Fruit fly (Drosophila melanogaster) whole organism, embryonic: ENCODE results near the gene Decay.
A peak's percentile ranks its signal among the peaks of the same experiment; 100 is the strongest.

Source experiments
- Ada2b ChIP-seq: fragments of 200-800 bp; sonication (Bioruptor generic); IDR thresholded peaks from 2 replicates; pipeline ENCODE4 v1.3.6; 2022; ENCODE audit warnings: missing biosample characterization, missing genetic modification characterization
- Atf6 ChIP-seq: fragments of 200-800 bp; sonication (Bioruptor generic); IDR thresholded peaks from 2 replicates; pipeline ENCODE4 v1.3.6; 2022; ENCODE audit warnings: missing biosample characterization, missing genetic modification characterization
- Awh ChIP-seq: fragments of 200-800 bp; sonication (Bioruptor generic); IDR thresholded peaks from 2 replicates; pipeline ENCODE4, ENCODE4 v1.3.6; 2022; ENCODE audit warnings: missing biosample characterization, missing genetic modification characterization
- Bgb ChIP-seq: fragments of 200-800 bp; sonication (Bioruptor generic); IDR thresholded peaks from 2 replicates; pipeline ENCODE4 v1.3.6; 2022; ENCODE audit warnings: missing biosample characterization, missing genetic modification characterization; ENCODE audit not compliant: partially characterized antibody
- CG10209 ChIP-seq: fragments of 200-800 bp; sonication (Bioruptor generic); optimal IDR thresholded peaks from 3 replicates; lab custom pipeline; 2017; ENCODE audit warnings: missing biosample characterization, mild to moderate bottlenecking, missing genetic modification characterization, missing genetic modification reagents
- CG11695 ChIP-seq: fragments of 200-800 bp; sonication (Bioruptor generic); IDR thresholded peaks from 3 replicates; pipeline ENCODE4 v1.3.6; 2022; ENCODE audit warnings: missing biosample characterization, missing genetic modification characterization
- CG12299 ChIP-seq: fragments of 200-800 bp; sonication (Bioruptor generic); optimal IDR thresholded peaks from 2 replicates; lab custom pipeline; 2018; ENCODE audit warnings: missing biosample characterization, mild to moderate bottlenecking, missing genetic modification characterization
- CG12769 ChIP-seq: fragments of 200-800 bp; sonication (Bioruptor generic); optimal IDR thresholded peaks from 2 replicates; lab custom pipeline; 2019; ENCODE audit warnings: missing biosample characterization, mild to moderate bottlenecking, missing genetic modification characterization, moderate library complexity
- CG13424 ChIP-seq: fragments of 200-800 bp; sonication (Bioruptor generic); optimal IDR thresholded peaks from 2 replicates; lab custom pipeline; 2019; ENCODE audit warnings: missing biosample characterization, mild to moderate bottlenecking, missing genetic modification characterization, moderate library complexity
- CG14667 ChIP-seq: fragments of 200-800 bp; sonication (Bioruptor generic); IDR thresholded peaks from 2 replicates; pipeline ENCODE4 v1.3.6; 2022; ENCODE audit warnings: missing biosample characterization, missing genetic modification characterization
- CG15269 ChIP-seq: fragments of 200-800 bp; sonication (Bioruptor generic); optimal IDR thresholded peaks from 2 replicates; lab custom pipeline; 2018; ENCODE audit warnings: missing biosample characterization, mild to moderate bottlenecking, missing genetic modification characterization, moderate library complexity
- CG15514 ChIP-seq: fragments of 200-800 bp; sonication (Bioruptor generic); optimal IDR thresholded peaks from 3 replicates; lab custom pipeline; 2017; ENCODE audit warnings: missing biosample characterization, missing genetic modification characterization, mild to moderate bottlenecking, moderate library complexity, missing genetic modification reagents
- CG1602 ChIP-seq: fragments of 200-800 bp; sonication (Bioruptor generic); optimal IDR thresholded peaks from 3 replicates; lab custom pipeline; 2016; ENCODE audit warnings: missing biosample characterization, missing genetic modification characterization
- CG16779 ChIP-seq: fragments of 200-800 bp; sonication (Bioruptor generic); IDR thresholded peaks from 2 replicates; pipeline ENCODE4 v1.3.6; 2022; ENCODE audit warnings: missing biosample characterization, missing genetic modification characterization
- CG16863 ChIP-seq: fragments of 200-800 bp; sonication (Bioruptor generic); optimal IDR thresholded peaks from 3 replicates; lab custom pipeline; 2016; ENCODE audit warnings: missing biosample characterization, missing genetic modification characterization
- CG2678 ChIP-seq: fragments of 200-800 bp; sonication (Bioruptor generic); optimal IDR thresholded peaks from 3 replicates; lab custom pipeline; 2019; ENCODE audit warnings: missing biosample characterization, mild to moderate bottlenecking, missing genetic modification characterization, moderate library complexity
- CG30403 ChIP-seq: fragments of 200-800 bp; sonication (Bioruptor generic); optimal IDR thresholded peaks from 3 replicates; lab custom pipeline; 2016; ENCODE audit warnings: missing biosample characterization, missing genetic modification characterization
- CG6654 ChIP-seq: fragments of 200-800 bp; sonication (Bioruptor generic); optimal IDR thresholded peaks from 2 replicates; lab custom pipeline; 2017; ENCODE audit warnings: missing biosample characterization, mild to moderate bottlenecking, missing genetic modification characterization
- CG6689 ChIP-seq: fragments of 200-800 bp; sonication (Bioruptor generic); IDR thresholded peaks from 2 replicates; pipeline ENCODE4 v1.3.6; 2022; ENCODE audit warnings: missing biosample characterization, missing genetic modification characterization
- CG6854 ChIP-seq: fragments of 200-800 bp; sonication (Bioruptor generic); optimal IDR thresholded peaks from 3 replicates; lab custom pipeline; 2017; ENCODE audit warnings: missing biosample characterization, mild to moderate bottlenecking, missing genetic modification characterization
- CG7745 ChIP-seq: fragments of 200-800 bp; sonication (Bioruptor generic); optimal IDR thresholded peaks from 2 replicates; lab custom pipeline; 2018; ENCODE audit warnings: missing biosample characterization, mild to moderate bottlenecking, missing genetic modification characterization, moderate library complexity
- CG9609 ChIP-seq: fragments of 200-800 bp; sonication (Bioruptor generic); optimal IDR thresholded peaks from 3 replicates; lab custom pipeline; 2016; ENCODE audit warnings: missing biosample characterization, missing genetic modification characterization
- CrebB ChIP-seq: fragments of 200-800 bp; sonication (Bioruptor generic); optimal IDR thresholded peaks from 3 replicates; lab custom pipeline; 2018; ENCODE audit warnings: missing biosample characterization, mild to moderate bottlenecking, missing genetic modification characterization
- Dref ChIP-seq: fragments of 200-800 bp; sonication (Bioruptor generic); IDR thresholded peaks from 2 replicates; pipeline ENCODE4 v1.3.6; 2022; ENCODE audit warnings: missing biosample characterization, missing genetic modification characterization
- ERR ChIP-seq: fragments of 200-800 bp; sonication (Bioruptor generic); optimal IDR thresholded peaks from 2 replicates; lab custom pipeline; 2016; ENCODE audit warnings: missing biosample characterization, missing genetic modification characterization
- Ets97D ChIP-seq: fragments of 200-800 bp; sonication (Bioruptor generic); optimal IDR thresholded peaks from 3 replicates; lab custom pipeline; 2016; ENCODE audit warnings: missing biosample characterization, missing genetic modification characterization
- GATAe ChIP-seq: fragments of 200-800 bp; sonication (Bioruptor generic); conservative IDR thresholded peaks from 2 replicates; pipeline ENCODE4 v1.3.6; 2022; ENCODE audit warnings: missing biosample characterization, missing genetic modification characterization
- Mrtf ChIP-seq: fragments of 200-800 bp; sonication (Bioruptor generic); IDR thresholded peaks from 3 replicates; pipeline ENCODE4 v1.3.6; 2022; ENCODE audit warnings: missing biosample characterization, missing genetic modification characterization
- Nf-YC ChIP-seq: fragments of 200-800 bp; optimal IDR thresholded peaks from 3 replicates; lab custom pipeline; 2019; ENCODE audit warnings: missing biosample characterization, mild to moderate bottlenecking, missing genetic modification characterization, moderate library complexity
- Pdp1 ChIP-seq, 2 experiments: fragments of 200-800 bp; sonication (Bioruptor generic); optimal IDR thresholded peaks; 3 replicates each; lab custom pipeline; 2016; ENCODE audit warnings: missing biosample characterization in 2 of 2, missing genetic modification characterization in 2 of 2, mild to moderate bottlenecking in 1 of 2, moderate library complexity in 1 of 2
- Ravus ChIP-seq: fragments of 200-800 bp; sonication (Bioruptor generic); IDR thresholded peaks from 2 replicates; pipeline ENCODE4 v1.3.6; 2022; ENCODE audit warnings: missing biosample characterization, missing genetic modification characterization
- Scr ChIP-seq: fragments of 200-800 bp; sonication (Bioruptor generic); IDR thresholded peaks from 2 replicates; pipeline ENCODE4 v1.3.6; 2022; ENCODE audit warnings: missing biosample characterization, missing genetic modification characterization; ENCODE audit not compliant: partially characterized antibody
- Xbp1 ChIP-seq: fragments of 200-800 bp; sonication (Bioruptor generic); optimal IDR thresholded peaks from 3 replicates; lab custom pipeline; 2016; ENCODE audit warnings: missing biosample characterization, mild to moderate bottlenecking, missing genetic modification characterization
- az2 ChIP-seq: fragments of 200-800 bp; sonication (Bioruptor generic); optimal IDR thresholded peaks from 3 replicates; lab custom pipeline; 2016; ENCODE audit warnings: missing biosample characterization, missing genetic modification characterization
- bcd ChIP-seq: fragments of 200-800 bp; sonication (Bioruptor generic); optimal IDR thresholded peaks from 2 replicates; lab custom pipeline; 2017; ENCODE audit warnings: missing biosample characterization, mild to moderate bottlenecking, missing genetic modification characterization
- cato ChIP-seq: fragments of 200-800 bp; sonication (Bioruptor generic); optimal IDR thresholded peaks from 2 replicates; lab custom pipeline; 2016; ENCODE audit warnings: missing biosample characterization, missing genetic modification characterization, borderline replicate concordance
- chm ChIP-seq: fragments of 200-800 bp; sonication (Bioruptor generic); IDR thresholded peaks from 2 replicates; pipeline ENCODE4 v1.3.6; 2022; ENCODE audit warnings: missing biosample characterization, missing genetic modification characterization
- da ChIP-seq: fragments of 200-800 bp; sonication (Bioruptor generic); optimal IDR thresholded peaks from 2 replicates; lab custom pipeline; 2016; ENCODE audit warnings: missing biosample characterization, missing genetic modification characterization
- disco-r ChIP-seq: fragments of 200-800 bp; sonication (Bioruptor generic); optimal IDR thresholded peaks from 2 replicates; lab custom pipeline; 2016; ENCODE audit warnings: missing biosample characterization, missing genetic modification characterization
- kah ChIP-seq: fragments of 200-800 bp; sonication (Bioruptor generic); optimal IDR thresholded peaks from 2 replicates; lab custom pipeline; 2018; ENCODE audit warnings: missing biosample characterization, mild to moderate bottlenecking, missing genetic modification characterization
- lab ChIP-seq: fragments of 200-800 bp; sonication (Bioruptor generic); optimal IDR thresholded peaks from 3 replicates; lab custom pipeline; 2017; ENCODE audit warnings: missing biosample characterization, missing genetic modification characterization, mild to moderate bottlenecking, moderate library complexity, missing genetic modification reagents
- mirr ChIP-seq: fragments of 200-800 bp; sonication (Bioruptor generic); optimal IDR thresholded peaks from 3 replicates; lab custom pipeline; 2018; ENCODE audit warnings: missing biosample characterization, mild to moderate bottlenecking, missing genetic modification characterization
- nau ChIP-seq: fragments of 200-800 bp; sonication (Bioruptor generic); optimal IDR thresholded peaks from 3 replicates; lab custom pipeline; 2017; ENCODE audit warnings: missing biosample characterization, mild to moderate bottlenecking, missing genetic modification characterization, missing genetic modification reagents
- phol ChIP-seq: fragments of 200-800 bp; sonication (Bioruptor generic); optimal IDR thresholded peaks from 3 replicates; lab custom pipeline; 2018; ENCODE audit warnings: missing biosample characterization, mild to moderate bottlenecking, missing genetic modification characterization, moderate library complexity
- psq ChIP-seq: fragments of 200-800 bp; sonication (Bioruptor generic); optimal IDR thresholded peaks from 2 replicates; lab custom pipeline; 2017; ENCODE audit warnings: missing biosample characterization, missing genetic modification characterization
- shn ChIP-seq: fragments of 200-800 bp; sonication (Bioruptor generic); optimal IDR thresholded peaks from 3 replicates; lab custom pipeline; 2016; ENCODE audit warnings: missing biosample characterization, missing genetic modification characterization
- sob ChIP-seq: fragments of 200-800 bp; sonication (Bioruptor generic); IDR thresholded peaks from 2 replicates; pipeline ENCODE4 v1.3.6; 2022; ENCODE audit warnings: missing biosample characterization, missing genetic modification characterization
- sqz ChIP-seq: fragments of 200-800 bp; sonication (Bioruptor generic); optimal IDR thresholded peaks from 3 replicates; lab custom pipeline; 2018; ENCODE audit warnings: missing biosample characterization, mild to moderate bottlenecking, missing genetic modification characterization
- sug ChIP-seq: fragments of 200-800 bp; optimal IDR thresholded peaks from 2 replicates; lab custom pipeline; 2019; ENCODE audit warnings: missing biosample characterization, mild to moderate bottlenecking, missing genetic modification characterization, moderate library complexity
- tap ChIP-seq: fragments of 200-800 bp; optimal IDR thresholded peaks from 3 replicates; lab custom pipeline; 2019; ENCODE audit warnings: missing biosample characterization, mild to moderate bottlenecking, missing genetic modification characterization, moderate library complexity
- tx ChIP-seq: fragments of 200-800 bp; sonication (Bioruptor generic); optimal IDR thresholded peaks from 2 replicates; lab custom pipeline; 2016; ENCODE audit warnings: missing biosample characterization, missing genetic modification characterization

Gene Decay

DNA sequence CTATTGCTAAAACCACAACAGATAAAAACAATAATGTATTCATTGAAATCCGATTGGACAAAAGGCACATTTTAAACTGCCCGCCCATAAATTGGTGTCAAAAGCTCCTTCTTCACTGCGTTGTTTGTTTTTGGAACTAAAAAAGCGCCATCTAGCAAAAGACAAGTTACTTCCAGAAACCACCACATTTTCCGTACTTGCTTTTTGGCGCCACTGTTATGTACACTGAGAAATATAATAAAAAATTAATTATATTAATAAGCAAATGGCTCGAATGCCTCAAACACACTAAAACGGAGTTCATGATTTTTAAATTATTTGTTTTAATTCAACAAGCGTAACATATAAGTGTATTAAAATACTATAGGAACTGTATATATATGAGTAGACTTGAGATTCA is 3.5 kb downstream of the Decay start (continued):
- TF ChIP-seq kah (GFP tag; lab: Kevin White, UChicago) (peak; percentile 68), cato (GFP tag; lab: Kevin White, UChicago) (peak; percentile 68), CG7745 (tag; lab: Kevin White, UChicago) (no peak), disco-r (peak; percentile 38), CG16863 (peak; percentile 66), az2 (GFP tag; lab: Kevin White, UChicago) (peak; percentile 88), tx (peak; percentile 47), Scr (GFP tag; lab: Robert Waterston, UW) (no peak), Mrtf (GFP tag; lab: Robert Waterston, UW) (peak; percentile 91), CG15269 (tag; lab: Kevin White, UChicago) (peak; percentile 84), phol (tag; lab: Kevin White, UChicago) (peak; percentile 85), mirr (no peak), GATAe (GFP tag; lab: Robert Waterston, UW) (peak; percentile 53; the same call in 1 of the 2 replicates), Pdp1 (GFP tag; optimal IDR thresholded peaks at IDR 0.05; lab: Kevin White, UChicago) (peak; percentile 62 to 71), CG12299 (tag; lab: Kevin White, UChicago) (peak; percentile 53), nau (GFP tag; lab: Kevin White, UChicago) (no peak), CG6854 (GFP tag; lab: Kevin White, UChicago) (peak; percentile 73), sob (GFP tag; lab: Robert Waterston, UW) (peak; percentile 92), sug (tag; lab: Kevin White, UChicago) (no peak), Ravus (GFP tag; lab: Robert Waterston, UW) (peak; percentile 52), CG13424 (tag; lab: Kevin White, UChicago) (peak; percentile 77), CrebB (tag; lab: Kevin White, UChicago) (peak; percentile 37), CG15514 (GFP tag; lab: Kevin White, UChicago) (peak; percentile 73), CG6689 (peak; percentile 83), psq (GFP tag; lab: Kevin White, UChicago) (peak; percentile 73), CG1602 (peak; percentile 84), CG10209 (peak; percentile 86), CG2678 (tag; lab: Kevin White, UChicago) (peak; percentile 82), CG14667 (peak; percentile 75), shn (peak; percentile 39), Ets97D (GFP tag; lab: Kevin White, UChicago) (peak; percentile 51), Xbp1 (peak; percentile 92), CG11695 (GFP tag; lab: Robert Waterston, UW) (peak; percentile 86), tap (tag; lab: Kevin White, UChicago) (peak; percentile 77), CG12769 (peak; percentile 49), Ada2b (GFP tag; lab: Robert Waterston, UW) (peak; percentile 70; the same call in 1 of the 2 replicates), da (GFP tag; lab: Kevin White, UChicago) (peak; percentile 26), CG9609 (GFP tag; lab: Kevin White, UChicago) (peak; percentile 46), chm (GFP tag; lab: Robert Waterston, UW) (peak; percentile 87), Bgb (GFP tag; lab: Robert Waterston, UW) (peak; percentile 26; the same call in 1 of the 2 replicates), Dref (GFP tag; lab: Robert Waterston, UW) (no peak), Nf-YC (peak; percentile 74), Awh (GFP tag; lab: Robert Waterston, UW) (peak; percentile 83), CG6654 (peak; percentile 30), CG30403 (GFP tag; lab: Kevin White, UChicago) (peak; percentile 89), bcd (peak; percentile 84), ERR (GFP tag; lab: Kevin White, UChicago) (no peak), CG16779 (0 out of 2 replicates have a peak, but pooled peaks have one; percentile 58), lab (peak; percentile 91), Atf6 (GFP tag; lab: Robert Waterston, UW) (peak; percentile 69), sqz (GFP tag; lab: Kevin White, UChicago) (peak; percentile 70)
